Worm (Caenorhabditis elegans) whole organism, L3 larva: ENCODE measurements around the gene T13C2.7.
A peak's percentile ranks its signal among the peaks of the same experiment; 100 is the strongest.

Experiments used
- ama-1 ChIP-seq: fragments of 150-350 bp; optimal IDR thresholded peaks from 2 replicates; lab custom pipeline; 2018
- daf-12 ChIP-seq: fragments of 150-350 bp; optimal IDR thresholded peaks from 2 replicates; lab custom pipeline; 2014; ENCODE audit warnings: missing biosample characterization, missing genetic modification reagents, missing genetic modification characterization
- elt-1 ChIP-seq: fragments of 150-350 bp; optimal IDR thresholded peaks from 2 replicates; lab custom pipeline; 2014; ENCODE audit warnings: missing biosample characterization, missing genetic modification characterization
- elt-3 ChIP-seq, 3 experiments: fragments of 150-350 bp in 1 of 3; sonication (generic microtip) in 2 of 3; optimal IDR thresholded peaks; 2 replicates in 2 of 3; 4 replicates in 1 of 3; lab custom pipeline; 2014 to 2017; ENCODE audit warnings: missing biosample characterization in 3 of 3, missing genetic modification characterization in 3 of 3
- nfya-1 ChIP-seq: sonication (generic microtip); optimal IDR thresholded peaks from 2 replicates; lab custom pipeline; 2017; ENCODE audit warnings: missing genetic modification characterization, mild to moderate bottlenecking, missing compliant biosample characterization, antibody characterized with exemption, moderate library complexity; ENCODE audit not compliant: insufficient read depth
- nhr-11 ChIP-seq: fragments of 150-350 bp; optimal IDR thresholded peaks from 2 replicates; lab custom pipeline; 2014; ENCODE audit warnings: missing biosample characterization, missing genetic modification characterization
- nhr-237 ChIP-seq: fragments of 150-350 bp; optimal IDR thresholded peaks from 2 replicates; lab custom pipeline; 2014; ENCODE audit warnings: missing biosample characterization, missing genetic modification characterization
- nhr-43 ChIP-seq: sonication (generic microtip); optimal IDR thresholded peaks from 2 replicates; lab custom pipeline; 2016; ENCODE audit warnings: mild to moderate bottlenecking, missing genetic modification characterization, missing compliant biosample characterization; ENCODE audit not compliant: poor library complexity, severe bottlenecking
- nhr-77 ChIP-seq: fragments of 150-350 bp; optimal IDR thresholded peaks from 2 replicates; lab custom pipeline; 2014; ENCODE audit warnings: missing biosample characterization, missing genetic modification characterization
- unc-39 ChIP-seq: sonication (generic microtip); optimal IDR thresholded peaks from 4 replicates; lab custom pipeline; 2017; ENCODE audit warnings: missing biosample characterization, missing genetic modification characterization
- ztf-11 ChIP-seq: fragments of 150-350 bp; optimal IDR thresholded peaks from 2 replicates; lab custom pipeline; 2014; ENCODE audit warnings: missing biosample characterization, missing genetic modification characterization

- TF ChIP-seq unc-39 (tag; lab: Kevin White, UChicago), result no peak
- TF ChIP-seq daf-12, result no peak
- no peak for TF ChIP-seq ztf-11
- no peak for TF ChIP-seq nhr-11
- TF ChIP-seq nhr-77 (tag; lab: Kevin White, UChicago), result no peak
- peak; percentile 48 for TF ChIP-seq nfya-1 (tag; lab: Kevin White, UChicago)
- TF ChIP-seq nhr-237 (tag; lab: Kevin White, UChicago), result no peak
- no peak for TF ChIP-seq nhr-43
- no peak for TF ChIP-seq elt-3 (tag; optimal IDR thresholded peaks at IDR 0.05; lab: Kevin White, UChicago)
- no peak for TF ChIP-seq ama-1 (lab: Kevin White, UChicago)
- TF ChIP-seq elt-1 (tag; lab: Kevin White, UChicago), result peak; percentile 52
Measured at ce11 chrII:6823912-6824311, 44.7 kb downstream of the T13C2.7 start.
